Fruit fly (Drosophila melanogaster) whole organism, embryonic: ENCODE data around the gene Ire1.

Experiments used
- Atf6 ChIP-seq: fragments of 200-800 bp; sonication (Bioruptor generic); IDR thresholded peaks from 2 replicates; pipeline ENCODE4 v1.3.6; 2022; ENCODE audit warnings: missing biosample characterization, missing genetic modification characterization
- Awh ChIP-seq: fragments of 200-800 bp; sonication (Bioruptor generic); IDR thresholded peaks from 2 replicates; pipeline ENCODE4, ENCODE4 v1.3.6; 2022; ENCODE audit warnings: missing biosample characterization, missing genetic modification characterization
- BEAF-32 ChIP-seq: fragments of 200-800 bp; sonication (Bioruptor generic); optimal IDR thresholded peaks from 3 replicates; lab custom pipeline; 2017; ENCODE audit warnings: missing biosample characterization, missing genetic modification characterization, mild to moderate bottlenecking, moderate library complexity, missing genetic modification reagents
- CG1024 ChIP-seq: fragments of 200-800 bp; sonication (Bioruptor generic); IDR thresholded peaks from 2 replicates; pipeline ENCODE4 v1.3.6; 2022; ENCODE audit warnings: missing biosample characterization, missing genetic modification characterization
- CG10543 ChIP-seq: fragments of 200-800 bp; sonication (Bioruptor generic); optimal IDR thresholded peaks from 3 replicates; lab custom pipeline; 2017; ENCODE audit warnings: missing biosample characterization, mild to moderate bottlenecking, missing genetic modification characterization, moderate library complexity
- CG11247 ChIP-seq: fragments of 200-800 bp; sonication (Bioruptor generic); IDR thresholded peaks from 2 replicates; pipeline ENCODE4 v1.3.6; 2022; ENCODE audit warnings: missing biosample characterization, missing genetic modification characterization
- CG11695 ChIP-seq: fragments of 200-800 bp; sonication (Bioruptor generic); IDR thresholded peaks from 3 replicates; pipeline ENCODE4 v1.3.6; 2022; ENCODE audit warnings: missing biosample characterization, missing genetic modification characterization
- CG11696 ChIP-seq: fragments of 200-800 bp; sonication (Bioruptor generic); IDR thresholded peaks from 2 replicates; pipeline ENCODE4 v1.3.6; 2022; ENCODE audit warnings: missing biosample characterization, missing genetic modification characterization
- CG12104 ChIP-seq: fragments of 200-800 bp; sonication (Bioruptor generic); optimal IDR thresholded peaks from 3 replicates; lab custom pipeline; 2016; ENCODE audit warnings: missing biosample characterization, missing genetic modification characterization
- CG12236 ChIP-seq: fragments of 200-800 bp; sonication (Bioruptor generic); optimal IDR thresholded peaks from 2 replicates; lab custom pipeline; 2016; ENCODE audit warnings: missing biosample characterization, missing genetic modification characterization
- CG12659 ChIP-seq: fragments of 200-800 bp; sonication (Bioruptor generic); optimal IDR thresholded peaks from 3 replicates; lab custom pipeline; 2017; ENCODE audit warnings: mild to moderate bottlenecking, missing biosample characterization, missing genetic modification reagents, missing genetic modification characterization
- CG13894 ChIP-seq: fragments of 200-800 bp; sonication (Bioruptor generic); optimal IDR thresholded peaks from 3 replicates; lab custom pipeline; 2018; ENCODE audit warnings: missing biosample characterization, mild to moderate bottlenecking, missing genetic modification characterization, moderate library complexity
- CG14965 ChIP-seq: fragments of 200-800 bp; sonication (Bioruptor generic); optimal IDR thresholded peaks from 2 replicates; lab custom pipeline; 2016; ENCODE audit warnings: missing biosample characterization, missing genetic modification characterization, borderline replicate concordance
- CG15601 ChIP-seq: fragments of 200-800 bp; sonication (Bioruptor generic); optimal IDR thresholded peaks from 3 replicates; lab custom pipeline; 2019; ENCODE audit warnings: missing biosample characterization, mild to moderate bottlenecking, missing genetic modification characterization, moderate library complexity
- CG17385 ChIP-seq: fragments of 200-800 bp; sonication (Bioruptor generic); optimal IDR thresholded peaks from 3 replicates; lab custom pipeline; 2018; ENCODE audit warnings: missing biosample characterization, mild to moderate bottlenecking, missing genetic modification characterization
- CG17829 ChIP-seq: fragments of 200-800 bp; optimal IDR thresholded peaks from 2 replicates; lab custom pipeline; 2019; ENCODE audit warnings: missing biosample characterization, mild to moderate bottlenecking, missing genetic modification characterization, moderate library complexity
- CG18476 ChIP-seq: fragments of 200-800 bp; sonication (Bioruptor generic); optimal IDR thresholded peaks from 2 replicates; lab custom pipeline; 2016; ENCODE audit warnings: missing biosample characterization, mild to moderate bottlenecking, missing genetic modification characterization
- CG3065 ChIP-seq: fragments of 200-800 bp; sonication (Bioruptor generic); optimal IDR thresholded peaks from 2 replicates; lab custom pipeline; 2016; ENCODE audit warnings: missing biosample characterization, missing genetic modification characterization
- CG5245 ChIP-seq: fragments of 200-800 bp; sonication (Bioruptor generic); optimal IDR thresholded peaks from 3 replicates; lab custom pipeline; 2016; ENCODE audit warnings: missing biosample characterization, missing genetic modification characterization
- CG7556 ChIP-seq: fragments of 200-800 bp; sonication (Bioruptor generic); optimal IDR thresholded peaks from 2 replicates; lab custom pipeline; 2017; ENCODE audit warnings: missing biosample characterization, mild to moderate bottlenecking, missing genetic modification characterization
- CG8359 ChIP-seq: fragments of 200-800 bp; sonication (Bioruptor generic); optimal IDR thresholded peaks from 2 replicates; lab custom pipeline; 2017; ENCODE audit warnings: missing biosample characterization, mild to moderate bottlenecking, missing genetic modification characterization, borderline replicate concordance
- CTCF ChIP-seq: fragments of 200-800 bp; sonication (Bioruptor generic); optimal IDR thresholded peaks from 2 replicates; lab custom pipeline; 2017; ENCODE audit warnings: missing biosample characterization, mild to moderate bottlenecking, missing genetic modification characterization, moderate library complexity
- D19A ChIP-seq: fragments of 200-800 bp; optimal IDR thresholded peaks from 3 replicates; lab custom pipeline; 2019; ENCODE audit warnings: missing biosample characterization, mild to moderate bottlenecking, missing genetic modification characterization, moderate library complexity
- E2f1 ChIP-seq: fragments of 200-800 bp; sonication (Bioruptor generic); IDR thresholded peaks from 2 replicates; pipeline ENCODE4 v1.3.6; 2022; ENCODE audit warnings: missing biosample characterization, missing genetic modification characterization
- Hr39 ChIP-seq: fragments of >200 bp; optimal IDR thresholded peaks from 2 replicates; lab custom pipeline; 2017
- Lpt ChIP-seq: fragments of >200 bp; optimal IDR thresholded peaks from 2 replicates; lab custom pipeline; 2018; ENCODE audit warnings: missing biosample characterization, missing genetic modification characterization
- TFAM ChIP-seq: fragments of 200-800 bp; sonication (Bioruptor generic); optimal IDR thresholded peaks from 2 replicates; lab custom pipeline; 2017; ENCODE audit warnings: missing biosample characterization, missing genetic modification characterization, inconsistent platforms
- Taf1 ChIP-seq: fragments of 200-800 bp; sonication (Bioruptor generic); IDR thresholded peaks from 2 replicates; pipeline ENCODE4 v1.3.6; 2022; ENCODE audit warnings: missing biosample characterization, missing genetic modification characterization
- bsh ChIP-seq, 2 experiments: fragments of 200-800 bp; sonication (Bioruptor generic); optimal IDR thresholded peaks; 2 replicates each; lab custom pipeline; 2017 to 2018; ENCODE audit warnings: mild to moderate bottlenecking in 2 of 2, missing biosample characterization in 2 of 2, missing genetic modification characterization in 2 of 2, moderate library complexity in 1 of 2
- danr ChIP-seq: fragments of 200-800 bp; sonication (Bioruptor generic); IDR thresholded peaks from 2 replicates; pipeline ENCODE4 v1.3.6; 2022; ENCODE audit warnings: missing biosample characterization, missing genetic modification characterization
- en ChIP-seq: fragments of 200-800 bp; sonication (Bioruptor generic); optimal IDR thresholded peaks from 2 replicates; lab custom pipeline; 2016; ENCODE audit warnings: missing biosample characterization, missing genetic modification characterization
- gce ChIP-seq: fragments of 200-800 bp; sonication (Bioruptor generic); IDR thresholded peaks from 3 replicates; pipeline ENCODE4 v1.3.6; 2022; ENCODE audit warnings: missing biosample characterization, missing genetic modification characterization
- gfzf ChIP-seq: fragments of 200-800 bp; sonication (Bioruptor generic); optimal IDR thresholded peaks from 2 replicates; lab custom pipeline; 2016; ENCODE audit warnings: missing biosample characterization, mild to moderate bottlenecking, missing genetic modification characterization, moderate library complexity
- gsb-n ChIP-seq: fragments of 200-800 bp; sonication (Bioruptor generic); optimal IDR thresholded peaks from 3 replicates; lab custom pipeline; 2018; ENCODE audit warnings: missing biosample characterization, mild to moderate bottlenecking, missing genetic modification characterization
- insv ChIP-seq, 2 experiments: fragments of 200-800 bp; sonication (Bioruptor generic); optimal IDR thresholded peaks; 3 replicates each; lab custom pipeline; 2016 to 2018; ENCODE audit warnings: missing biosample characterization in 2 of 2, missing genetic modification characterization in 2 of 2
- inv ChIP-seq: fragments of 200-800 bp; sonication (Bioruptor generic); IDR thresholded peaks from 2 replicates; pipeline ENCODE4 v1.3.6; 2022; ENCODE audit warnings: missing biosample characterization, missing genetic modification characterization; ENCODE audit not compliant: partially characterized antibody
- kay ChIP-seq: fragments of 200-800 bp; sonication (Bioruptor generic); optimal IDR thresholded peaks from 2 replicates; lab custom pipeline; 2016; ENCODE audit warnings: missing biosample characterization, missing genetic modification characterization
- lab ChIP-seq: fragments of 200-800 bp; sonication (Bioruptor generic); optimal IDR thresholded peaks from 3 replicates; lab custom pipeline; 2017; ENCODE audit warnings: missing biosample characterization, missing genetic modification characterization, mild to moderate bottlenecking, moderate library complexity, missing genetic modification reagents
- mam ChIP-seq: fragments of 200-800 bp; sonication (Bioruptor generic); optimal IDR thresholded peaks from 3 replicates; lab custom pipeline; 2016; ENCODE audit warnings: missing biosample characterization, missing genetic modification characterization
- nau ChIP-seq: fragments of 200-800 bp; sonication (Bioruptor generic); optimal IDR thresholded peaks from 3 replicates; lab custom pipeline; 2017; ENCODE audit warnings: missing biosample characterization, mild to moderate bottlenecking, missing genetic modification characterization, missing genetic modification reagents
- nerfin-2 ChIP-seq: fragments of 200-800 bp; sonication (Bioruptor generic); IDR thresholded peaks from 2 replicates; pipeline ENCODE4 v1.3.6; 2022; ENCODE audit warnings: missing biosample characterization, missing genetic modification characterization; ENCODE audit not compliant: partially characterized antibody
- otp ChIP-seq: fragments of 200-800 bp; sonication (Bioruptor generic); IDR thresholded peaks from 3 replicates; pipeline ENCODE4, ENCODE4 v1.3.6; 2022; ENCODE audit warnings: missing biosample characterization, missing genetic modification characterization
- pum ChIP-seq: fragments of 200-800 bp; sonication (Bioruptor generic); optimal IDR thresholded peaks from 2 replicates; lab custom pipeline; 2016; ENCODE audit warnings: missing biosample characterization, missing genetic modification characterization
- sd ChIP-seq: fragments of 200-800 bp; sonication (Bioruptor generic); optimal IDR thresholded peaks from 3 replicates; lab custom pipeline; 2018; ENCODE audit warnings: missing biosample characterization, mild to moderate bottlenecking, missing genetic modification characterization, moderate library complexity
- tll ChIP-seq, 2 experiments: fragments of 200-800 bp in 1 of 2; fragments of >200 bp in 1 of 2; sonication (Bioruptor generic) in 1 of 2; optimal IDR thresholded peaks; 2 replicates each; lab custom pipeline; 2017 to 2019; ENCODE audit warnings: missing biosample characterization in 2 of 2, missing genetic modification characterization in 2 of 2, mild to moderate bottlenecking in 1 of 2, moderate library complexity in 1 of 2
- vnd ChIP-seq: fragments of 200-800 bp; sonication (Bioruptor generic); IDR thresholded peaks from 3 replicates; pipeline ENCODE4 v1.3.6; 2022; ENCODE audit warnings: missing biosample characterization, missing genetic modification characterization; ENCODE audit not compliant: partially characterized antibody
- wek ChIP-seq: fragments of 200-800 bp; sonication (Bioruptor generic); optimal IDR thresholded peaks from 3 replicates; lab custom pipeline; 2018; ENCODE audit warnings: missing biosample characterization, mild to moderate bottlenecking, missing genetic modification characterization, moderate library complexity
- zen ChIP-seq: fragments of 200-800 bp; sonication (Bioruptor generic); optimal IDR thresholded peaks from 3 replicates; lab custom pipeline; 2018; ENCODE audit warnings: missing biosample characterization, mild to moderate bottlenecking, missing genetic modification characterization, moderate library complexity
- zf30C ChIP-seq: fragments of 200-800 bp; sonication (Bioruptor generic); optimal IDR thresholded peaks from 3 replicates; lab custom pipeline; 2018; ENCODE audit warnings: missing biosample characterization, mild to moderate bottlenecking, missing genetic modification characterization

Ire1 gene

DNA sequence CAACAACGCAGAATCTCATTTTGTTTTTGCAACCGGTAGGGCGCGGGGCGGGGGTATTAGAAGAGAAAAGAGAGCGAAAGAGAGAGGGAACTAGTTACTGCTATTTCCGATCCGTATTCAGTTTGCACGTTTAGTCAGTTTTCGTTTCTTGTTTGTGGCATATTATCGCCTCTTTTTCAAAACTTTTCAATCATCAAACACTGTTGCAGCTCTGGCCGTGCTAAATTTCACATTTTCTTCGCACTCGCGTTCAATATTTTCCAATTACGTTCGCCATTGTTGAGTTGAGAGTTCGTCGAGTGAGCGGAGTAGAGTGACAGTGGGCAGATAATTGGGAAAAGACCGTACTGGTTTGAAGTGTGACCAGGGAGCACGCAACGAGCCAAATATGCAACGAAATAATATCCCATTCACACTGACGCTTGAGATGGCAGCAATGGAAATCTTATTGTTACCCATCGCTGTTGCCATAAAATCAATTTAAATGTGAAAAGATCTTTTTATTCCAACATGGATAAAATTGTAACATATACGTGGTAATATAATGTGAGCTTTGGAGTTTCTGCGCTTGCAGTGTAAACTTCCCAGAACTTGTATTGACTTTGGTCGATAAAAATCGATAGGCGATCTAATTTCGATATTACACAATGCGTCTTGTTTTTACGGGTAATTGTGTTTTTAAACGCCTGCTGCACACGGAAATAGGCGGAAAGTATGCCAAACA, at the start of gene Ire1, which contains the start of gene Mrm2 (continued):
- TF ChIP-seq CG12236 (GFP tag; lab: Kevin White, UChicago) (peak; percentile 71), tll (GFP tag; optimal IDR thresholded peaks at IDR 0.05; lab: Kevin White, UChicago) (peak; percentile 75 to 95), bsh (GFP tag; optimal IDR thresholded peaks at IDR 0.05; lab: Kevin White, UChicago) (peak; percentile 20 to 78), CTCF (GFP tag; lab: Kevin White, UChicago) (no peak), CG3065 (GFP tag; lab: Kevin White, UChicago) (peak; percentile 46), danr (GFP tag; lab: Robert Waterston, UW) (peak; percentile 46; the same call in 1 of the 2 replicates), CG11695 (GFP tag; lab: Robert Waterston, UW) (no peak), insv (GFP tag; optimal IDR thresholded peaks at IDR 0.05; lab: Kevin White, UChicago) (peak in 1 of 2 experiments; percentile 68), mam (GFP tag; lab: Kevin White, UChicago) (peak; percentile 93), nau (GFP tag; lab: Kevin White, UChicago) (no peak), CG7556 (peak; percentile 46), Lpt (GFP tag; lab: Kevin White, UChicago) (no peak), CG12659 (GFP tag; lab: Kevin White, UChicago) (peak; percentile 93), gsb-n (peak; percentile 78), CG11247 (GFP tag; lab: Robert Waterston, UW) (peak; percentile 77), inv (GFP tag; lab: Robert Waterston, UW) (peak; percentile 74), otp (GFP tag; lab: Robert Waterston, UW) (0 out of 3 replicates have a peak, but pooled peaks have one; percentile 36), zf30C (no peak), CG1024 (GFP tag; lab: Robert Waterston, UW) (peak; percentile 91), Awh (GFP tag; lab: Robert Waterston, UW) (peak; percentile 58; the same call in 1 of the 2 replicates), D19A (tag; lab: Kevin White, UChicago) (peak; percentile 47), gce (GFP tag; lab: Robert Waterston, UW) (0 out of 3 replicates have a peak, but pooled peaks have one; percentile 55), wek (GFP tag; lab: Kevin White, UChicago) (peak; percentile 60), CG18476 (GFP tag; lab: Kevin White, UChicago) (peak; percentile 62), Hr39 (lab: Kevin White, UChicago) (no peak), CG5245 (GFP tag; lab: Kevin White, UChicago) (peak; percentile 60), BEAF-32 (peak; percentile 89), zen (tag; lab: Kevin White, UChicago) (peak; percentile 76), CG14965 (GFP tag; lab: Kevin White, UChicago) (no peak), CG12104 (peak; percentile 64), pum (GFP tag; lab: Kevin White, UChicago) (peak; percentile 91), Atf6 (GFP tag; lab: Robert Waterston, UW) (peak; percentile 64), CG17385 (peak; percentile 43), sd (tag; lab: Kevin White, UChicago) (peak; percentile 62), Taf1 (GFP tag; lab: Robert Waterston, UW) (peak; percentile 43; the same call in 1 of the 2 replicates), en (GFP tag; lab: Kevin White, UChicago) (peak; percentile 67), E2f1 (GFP tag; lab: Robert Waterston, UW) (peak; percentile 79), CG10543 (GFP tag; lab: Kevin White, UChicago) (peak; percentile 66), CG15601 (tag; lab: Kevin White, UChicago) (peak; percentile 82), TFAM (GFP tag; lab: Kevin White, UChicago) (no peak), CG11696 (peak; percentile 63; the same call in 1 of the 2 replicates), CG17829 (tag; lab: Kevin White, UChicago) (peak; percentile 85), CG13894 (peak; percentile 69), gfzf (peak; percentile 98), vnd (GFP tag; lab: Robert Waterston, UW) (peak; percentile 62; the same call in 2 of the 3 replicates), CG8359 (GFP tag; lab: Kevin White, UChicago) (peak; percentile 53), kay (GFP tag; lab: Kevin White, UChicago) (peak; percentile 60), lab (GFP tag; lab: Kevin White, UChicago) (peak; percentile 75), nerfin-2 (GFP tag; lab: Robert Waterston, UW) (peak; percentile 48)
